Worm (Caenorhabditis elegans) whole organism, dauer: Measurements from ENCODE around the gene ubc-15.

ENCODE experiments used
- unc-62 ChIP-seq: sonication (generic microtip); optimal IDR thresholded peaks from 2 replicates; lab custom pipeline; 2017; ENCODE audit warnings: missing biosample characterization, missing genetic modification reagents, missing genetic modification characterization

The ubc-15 gene

ce11 chrII:2857559-2857958, 55.8 kb downstream of the ubc-15 start:
- TF ChIP-seq unc-62 = no peak

ce11 chrII:2856114-2856513, 57.3 kb downstream of the ubc-15 start:
- no peak for TF ChIP-seq unc-62

ce11 chrII:2854794-2855193, 58.6 kb downstream of the ubc-15 start:
- no peak for TF ChIP-seq unc-62

ce11 chrII:2853767-2854166, 59.6 kb downstream of the ubc-15 start:
- TF ChIP-seq unc-62 = no peak

ce11 chrII:2852493-2852892, 60.9 kb downstream of the ubc-15 start, which contains the start of gene ptc-3:
Gene ptc-3 (minus strand): TSS chrII:2852593.
- TF ChIP-seq unc-62 = no peak
